Worm (Caenorhabditis elegans): ENCODE results near the gene F40G9.6.

DNA sequence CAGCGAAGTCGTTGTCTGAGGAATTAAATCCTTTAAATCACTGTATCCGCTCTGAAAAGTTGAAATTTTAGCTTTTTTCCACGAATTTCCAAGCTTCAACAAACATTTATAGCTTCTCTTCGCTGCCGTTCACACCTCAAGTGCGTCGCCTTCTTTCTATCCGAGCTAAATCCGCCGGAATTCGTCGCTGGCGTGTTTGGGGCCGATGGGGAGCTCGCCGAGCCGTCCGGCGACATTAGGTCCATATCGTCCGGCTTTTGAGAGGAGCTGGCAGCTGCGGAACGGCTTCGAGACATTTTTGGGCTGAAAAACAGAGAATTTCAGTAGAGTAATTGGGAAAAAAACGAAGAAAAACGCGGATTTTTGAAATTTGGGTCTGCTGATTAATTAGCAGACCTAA is 8.5 kb downstream of the F40G9.6 start, which contains the start of gene mxl-2:
- no peak for TF ChIP-seq sptf-1 (tag; optimal IDR thresholded peaks at IDR 0.05)
- TF ChIP-seq rnt-1 (tag; optimal IDR thresholded peaks at IDR 0.05): no peak
- TF ChIP-seq nhr-237 (tag; optimal IDR thresholded peaks at IDR 0.05): no peak
- no peak for TF ChIP-seq snpc-4 (tag; optimal IDR thresholded peaks at IDR 0.05)
- TF ChIP-seq nhr-76 (tag; optimal IDR thresholded peaks at IDR 0.05): no peak
- no peak for TF ChIP-seq ces-1 (GFP tag; optimal IDR thresholded peaks at IDR 0.05)
- TF ChIP-seq nhr-84 (tag; optimal IDR thresholded peaks at IDR 0.05): no peak
- TF ChIP-seq lin-13 (GFP tag; optimal IDR thresholded peaks at IDR 0.05): no peak
- TF ChIP-seq fkh-8 (tag; optimal IDR thresholded peaks at IDR 0.05): no peak
- no peak for TF ChIP-seq sup-37 (GFP tag; optimal IDR thresholded peaks at IDR 0.05)
